Fruit fly (Drosophila melanogaster) S2 (cell line): Measurements from ENCODE around the gene Gug.

Source experiments
- CG8478 ChIP-seq: fragments of >200 bp; optimal IDR thresholded peaks from 2 replicates; lab custom pipeline; 2018
- CTCF ChIP-seq, 2 experiments: fragments of >200 bp; optimal IDR thresholded peaks; 2 replicates each; lab custom pipeline; 2018

DNA sequence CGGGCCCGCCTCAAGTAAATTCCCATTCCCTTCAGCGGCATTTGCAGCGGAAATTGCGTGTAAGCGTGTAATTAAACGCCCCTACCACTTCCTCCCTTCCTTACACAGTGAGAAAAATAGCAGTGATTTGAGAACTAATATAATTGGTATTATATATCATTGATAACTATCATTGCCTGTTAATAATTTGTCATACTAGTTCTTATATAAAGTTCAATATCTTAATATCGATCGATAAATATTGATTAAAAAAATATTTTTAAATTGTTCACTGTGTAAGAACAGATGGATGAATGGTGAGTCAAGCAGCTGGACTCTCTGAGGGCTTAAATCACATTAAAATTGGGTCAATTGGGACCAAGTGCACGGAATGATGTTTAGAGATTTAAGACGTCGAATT lies 4.7 kb upstream of the Gug start:
- TF ChIP-seq CTCF (optimal IDR thresholded peaks at IDR 0.05; lab: Kevin White, UChicago) (no peak), CG8478 (lab: Kevin White, UChicago) (no peak)
